Fruit fly (Drosophila melanogaster) whole organism, embryonic: Measurements from ENCODE around the gene Lcp65Ae.

ENCODE experiments used
- CG10147 ChIP-seq: fragments of 200-800 bp; sonication (Bioruptor generic); optimal IDR thresholded peaks from 2 replicates; lab custom pipeline; 2019; ENCODE audit warnings: missing biosample characterization, mild to moderate bottlenecking, missing genetic modification characterization, moderate library complexity
- CG10462 ChIP-seq: fragments of 200-800 bp; sonication (Bioruptor generic); optimal IDR thresholded peaks from 2 replicates; lab custom pipeline; 2016; ENCODE audit warnings: missing biosample characterization, missing genetic modification characterization
- CG11560 ChIP-seq: fragments of 200-800 bp; sonication (Bioruptor generic); IDR thresholded peaks from 3 replicates; pipeline ENCODE4 v1.3.6; 2022; ENCODE audit warnings: missing biosample characterization, missing genetic modification characterization
- CG12071 ChIP-seq: fragments of 200-800 bp; sonication (Bioruptor generic); optimal IDR thresholded peaks from 3 replicates; lab custom pipeline; 2018; ENCODE audit warnings: missing biosample characterization, mild to moderate bottlenecking, missing genetic modification characterization
- CG12236 ChIP-seq: fragments of 200-800 bp; sonication (Bioruptor generic); optimal IDR thresholded peaks from 2 replicates; lab custom pipeline; 2016; ENCODE audit warnings: missing biosample characterization, missing genetic modification characterization
- CG12744 ChIP-seq: fragments of 200-800 bp; sonication (Bioruptor generic); optimal IDR thresholded peaks from 2 replicates; lab custom pipeline; 2016; ENCODE audit warnings: missing biosample characterization, missing genetic modification characterization
- CG13624 ChIP-seq: fragments of 200-800 bp; sonication (Bioruptor generic); optimal IDR thresholded peaks from 2 replicates; lab custom pipeline; 2016; ENCODE audit warnings: missing biosample characterization, missing genetic modification characterization
- CG13775 ChIP-seq: fragments of 200-800 bp; sonication (Bioruptor generic); optimal IDR thresholded peaks from 3 replicates; lab custom pipeline; 2017; ENCODE audit warnings: missing biosample characterization, mild to moderate bottlenecking, missing genetic modification characterization
- CG14014 ChIP-seq: fragments of 200-800 bp; sonication (Bioruptor generic); IDR thresholded peaks from 2 replicates; pipeline ENCODE4 v1.3.6; 2022; ENCODE audit warnings: missing biosample characterization, missing genetic modification characterization
- CG15601 ChIP-seq: fragments of 200-800 bp; sonication (Bioruptor generic); optimal IDR thresholded peaks from 3 replicates; lab custom pipeline; 2019; ENCODE audit warnings: missing biosample characterization, mild to moderate bottlenecking, missing genetic modification characterization, moderate library complexity
- CG2199 ChIP-seq: fragments of 200-800 bp; sonication (Bioruptor generic); IDR thresholded peaks from 3 replicates; pipeline ENCODE4 v1.3.6; 2022; ENCODE audit warnings: missing biosample characterization, missing genetic modification characterization
- CG30403 ChIP-seq: fragments of 200-800 bp; sonication (Bioruptor generic); optimal IDR thresholded peaks from 3 replicates; lab custom pipeline; 2016; ENCODE audit warnings: missing biosample characterization, missing genetic modification characterization
- CG4404 ChIP-seq: fragments of 200-800 bp; sonication (Bioruptor generic); IDR thresholded peaks from 2 replicates; pipeline ENCODE4 v1.3.6; 2022; ENCODE audit warnings: missing biosample characterization, missing genetic modification characterization
- CG4617 ChIP-seq: fragments of 200-800 bp; sonication (Bioruptor generic); optimal IDR thresholded peaks from 3 replicates; lab custom pipeline; 2016; ENCODE audit warnings: missing biosample characterization, missing genetic modification characterization, borderline replicate concordance
- CG6272 ChIP-seq: fragments of 200-800 bp; sonication (Bioruptor generic); IDR thresholded peaks from 2 replicates; pipeline ENCODE4 v1.3.6; 2022; ENCODE audit warnings: missing biosample characterization, missing genetic modification characterization
- CG6689 ChIP-seq: fragments of 200-800 bp; sonication (Bioruptor generic); IDR thresholded peaks from 2 replicates; pipeline ENCODE4 v1.3.6; 2022; ENCODE audit warnings: missing biosample characterization, missing genetic modification characterization
- CG7271 ChIP-seq: fragments of 200-800 bp; sonication (Bioruptor generic); optimal IDR thresholded peaks from 2 replicates; lab custom pipeline; 2018; ENCODE audit warnings: missing biosample characterization, mild to moderate bottlenecking, missing genetic modification characterization, moderate library complexity
- CG8089 ChIP-seq: fragments of 200-800 bp; sonication (Bioruptor generic); optimal IDR thresholded peaks from 3 replicates; lab custom pipeline; 2016; ENCODE audit warnings: missing biosample characterization, missing genetic modification characterization
- CG9797 ChIP-seq: fragments of 200-800 bp; sonication (Bioruptor generic); optimal IDR thresholded peaks from 3 replicates; lab custom pipeline; 2018; ENCODE audit warnings: missing biosample characterization, mild to moderate bottlenecking, missing genetic modification characterization
- Dp ChIP-seq: fragments of 200-800 bp; sonication (Bioruptor generic); optimal IDR thresholded peaks from 2 replicates; lab custom pipeline; 2018; ENCODE audit warnings: missing biosample characterization, mild to moderate bottlenecking, missing genetic modification characterization, moderate library complexity
- Lhr ChIP-seq: fragments of 200-800 bp; sonication (Bioruptor generic); optimal IDR thresholded peaks from 3 replicates; lab custom pipeline; 2017; ENCODE audit warnings: mild to moderate bottlenecking, missing biosample characterization, missing genetic modification reagents, missing genetic modification characterization
- MBD-R2 ChIP-seq: fragments of 200-800 bp; sonication (Bioruptor generic); IDR thresholded peaks from 2 replicates; pipeline ENCODE4 v1.3.6; 2022; ENCODE audit warnings: missing biosample characterization, missing genetic modification characterization
- Med ChIP-seq: fragments of 200-800 bp; sonication (Bioruptor generic); peaks from one replicate; lab custom pipeline; 2016; ENCODE audit warnings: missing biosample characterization, missing genetic modification characterization, mild to moderate bottlenecking, inconsistent platforms, moderate library complexity
- NC2β ChIP-seq: fragments of 200-800 bp; sonication (Bioruptor generic); optimal IDR thresholded peaks from 2 replicates; lab custom pipeline; 2016; ENCODE audit warnings: missing biosample characterization, missing genetic modification characterization
- NFAT ChIP-seq: fragments of 200-800 bp; sonication (Bioruptor generic); IDR thresholded peaks from 2 replicates; pipeline ENCODE4 v1.3.6; 2022; ENCODE audit warnings: missing biosample characterization, missing genetic modification characterization
- Oli ChIP-seq: fragments of 200-800 bp; sonication (Bioruptor generic); optimal IDR thresholded peaks from 2 replicates; lab custom pipeline; 2018; ENCODE audit warnings: missing biosample characterization, mild to moderate bottlenecking, missing genetic modification characterization, moderate library complexity
- Rfx ChIP-seq: fragments of 200-800 bp; sonication (Bioruptor generic); IDR thresholded peaks from 2 replicates; pipeline ENCODE4 v1.3.6; 2022; ENCODE audit warnings: missing biosample characterization, missing genetic modification characterization
- Sry-β ChIP-seq: fragments of 200-800 bp; sonication (Bioruptor generic); optimal IDR thresholded peaks from 2 replicates; lab custom pipeline; 2018; ENCODE audit warnings: missing biosample characterization, mild to moderate bottlenecking, missing genetic modification characterization, moderate library complexity
- Taf1 ChIP-seq: fragments of 200-800 bp; sonication (Bioruptor generic); IDR thresholded peaks from 2 replicates; pipeline ENCODE4 v1.3.6; 2022; ENCODE audit warnings: missing biosample characterization, missing genetic modification characterization
- Trl ChIP-seq, 3 experiments: fragments of >200 bp in 2 of 3; fragments of 200-800 bp in 1 of 3; sonication (Bioruptor generic) in 1 of 3; optimal IDR thresholded peaks; 2 replicates in 1 of 3; 3 replicates in 2 of 3; lab custom pipeline; 2016 to 2017; ENCODE audit warnings: missing biosample characterization in 1 of 3, missing genetic modification characterization in 1 of 3
- Xrp1 ChIP-seq: fragments of 200-800 bp; sonication (Bioruptor generic); IDR thresholded peaks from 2 replicates; pipeline ENCODE4 v1.3.6; 2022; ENCODE audit warnings: missing biosample characterization, missing genetic modification characterization
- ab ChIP-seq: fragments of 200-800 bp; sonication (Bioruptor generic); optimal IDR thresholded peaks from 2 replicates; lab custom pipeline; 2016; ENCODE audit warnings: missing biosample characterization, missing genetic modification characterization
- ara ChIP-seq: fragments of 200-800 bp; sonication (Bioruptor generic); IDR thresholded peaks from 2 replicates; pipeline ENCODE4 v1.3.6; 2022; ENCODE audit warnings: missing biosample characterization, missing genetic modification characterization
- dm ChIP-seq: fragments of 200-800 bp; sonication (Bioruptor generic); optimal IDR thresholded peaks from 3 replicates; lab custom pipeline; 2016; ENCODE audit warnings: missing biosample characterization, missing genetic modification characterization
- dmrt11E ChIP-seq: fragments of 200-800 bp; sonication (Bioruptor generic); optimal IDR thresholded peaks from 3 replicates; lab custom pipeline; 2018; ENCODE audit warnings: missing biosample characterization, mild to moderate bottlenecking, missing genetic modification characterization, moderate library complexity
- fd96Cb ChIP-seq: fragments of 200-800 bp; sonication (Bioruptor generic); optimal IDR thresholded peaks from 2 replicates; lab custom pipeline; 2018; ENCODE audit warnings: missing biosample characterization, mild to moderate bottlenecking, missing genetic modification characterization, moderate library complexity
- gfzf ChIP-seq: fragments of 200-800 bp; sonication (Bioruptor generic); optimal IDR thresholded peaks from 2 replicates; lab custom pipeline; 2016; ENCODE audit warnings: missing biosample characterization, mild to moderate bottlenecking, missing genetic modification characterization, moderate library complexity
- h ChIP-seq: fragments of >200 bp; optimal IDR thresholded peaks from 2 replicates; lab custom pipeline; 2017
- lilli ChIP-seq: fragments of 200-800 bp; sonication (Bioruptor generic); optimal IDR thresholded peaks from 3 replicates; lab custom pipeline; 2016; ENCODE audit warnings: missing biosample characterization, missing genetic modification characterization
- mirr ChIP-seq: fragments of 200-800 bp; sonication (Bioruptor generic); optimal IDR thresholded peaks from 3 replicates; lab custom pipeline; 2018; ENCODE audit warnings: missing biosample characterization, mild to moderate bottlenecking, missing genetic modification characterization
- pan ChIP-seq, 4 experiments: fragments of >200 bp in 3 of 4; fragments of 200-800 bp in 1 of 4; sonication (Bioruptor generic) in 1 of 4; optimal IDR thresholded peaks in 3 of 4; IDR thresholded peaks in 1 of 4; 2 replicates each; pipeline versions ENCODE4 v1.3.6 to Lab custom; 2017 to 2022; ENCODE audit warnings: missing biosample characterization in 2 of 4, missing genetic modification characterization in 2 of 4, mixed read lengths in 1 of 4
- pnt ChIP-seq: fragments of 200-800 bp; sonication (Bioruptor generic); optimal IDR thresholded peaks from 3 replicates; lab custom pipeline; 2016; ENCODE audit warnings: missing biosample characterization, missing genetic modification characterization
- pros ChIP-seq: fragments of 200-800 bp; sonication (Bioruptor generic); optimal IDR thresholded peaks from 3 replicates; lab custom pipeline; 2019; ENCODE audit warnings: missing biosample characterization, mild to moderate bottlenecking, missing genetic modification characterization, moderate library complexity
- row ChIP-seq: fragments of 200-800 bp; sonication (Bioruptor generic); IDR thresholded peaks from 3 replicates; pipeline ENCODE4 v1.3.6; 2022; ENCODE audit warnings: missing biosample characterization, missing genetic modification characterization
- run ChIP-seq: fragments of 200-800 bp; sonication (Bioruptor generic); optimal IDR thresholded peaks from 3 replicates; lab custom pipeline; 2018; ENCODE audit warnings: missing biosample characterization, mild to moderate bottlenecking, missing genetic modification characterization
- slbo ChIP-seq: fragments of 200-800 bp; sonication (Bioruptor generic); IDR thresholded peaks from 2 replicates; pipeline ENCODE4 v1.3.6; 2022; ENCODE audit warnings: missing biosample characterization, missing genetic modification characterization
- twi ChIP-seq: fragments of 200-800 bp; optimal IDR thresholded peaks from 2 replicates; lab custom pipeline; 2019; ENCODE audit warnings: missing biosample characterization, mild to moderate bottlenecking, missing genetic modification characterization, moderate library complexity
- unpg ChIP-seq: fragments of 200-800 bp; sonication (Bioruptor generic); optimal IDR thresholded peaks from 3 replicates; lab custom pipeline; 2018; ENCODE audit warnings: missing biosample characterization, mild to moderate bottlenecking, missing genetic modification characterization, moderate library complexity
- wek ChIP-seq: fragments of 200-800 bp; sonication (Bioruptor generic); optimal IDR thresholded peaks from 3 replicates; lab custom pipeline; 2018; ENCODE audit warnings: missing biosample characterization, mild to moderate bottlenecking, missing genetic modification characterization, moderate library complexity
- z ChIP-seq: fragments of 200-800 bp; sonication (Bioruptor generic); IDR thresholded peaks from 3 replicates; pipeline ENCODE4 v1.3.6; 2022; ENCODE audit warnings: missing biosample characterization, missing genetic modification characterization
- zfh2 ChIP-seq: fragments of 200-800 bp; sonication (Bioruptor generic); optimal IDR thresholded peaks from 2 replicates; lab custom pipeline; 2016; ENCODE audit warnings: missing biosample characterization, missing genetic modification characterization

Lcp65Ae gene

dm6 chr3L:6181776-6182175, 43.9 kb upstream of the Lcp65Ae start, which contains the start of gene CG10274 (continued):
- TF ChIP-seq CG13624 (peak; percentile 79), h (lab: Kevin White, UChicago) (no peak), zfh2 (GFP tag; lab: Kevin White, UChicago) (peak; percentile 80), pan (optimal IDR thresholded peaks at IDR 0.05; lab: Kevin White, UChicago) (no peak), pan (GFP tag; optimal IDR thresholded peaks at IDR 0.05 in 1 of 2, IDR thresholded peaks at IDR 0.05 in 1 of 2) (peak in 1 of 2 experiments; percentile 55), CG15601 (tag; lab: Kevin White, UChicago) (no peak), NFAT (GFP tag; lab: Robert Waterston, UW) (peak; percentile 59; the same call in 1 of the 2 replicates), gfzf (GFP tag; lab: Kevin White, UChicago) (peak; percentile 52), CG12236 (GFP tag; lab: Kevin White, UChicago) (peak; percentile 21), Sry-β (peak; percentile 100), wek (GFP tag; lab: Kevin White, UChicago) (no peak), NC2β (peak; percentile 23), unpg (GFP tag; lab: Kevin White, UChicago) (no peak), Xrp1 (peak; percentile 82), CG6272 (0 out of 2 replicates have a peak, but pooled peaks have one; percentile 47), slbo (GFP tag; lab: Robert Waterston, UW) (peak; percentile 84), Trl (optimal IDR thresholded peaks at IDR 0.05; lab: Kevin White, UChicago) (no peak), Trl (GFP tag; optimal IDR thresholded peaks at IDR 0.05; lab: Kevin White, UChicago) (peak; percentile 71), Taf1 (GFP tag; lab: Robert Waterston, UW) (no peak), pros (GFP tag; lab: Kevin White, UChicago) (no peak), CG8089 (peak; percentile 36), ab (GFP tag; lab: Kevin White, UChicago) (peak; percentile 48), CG2199 (GFP tag; lab: Robert Waterston, UW) (no peak), Oli (tag; lab: Kevin White, UChicago) (peak; percentile 68), Lhr (GFP tag; lab: Kevin White, UChicago) (peak; percentile 55), CG30403 (GFP tag; lab: Kevin White, UChicago) (peak; percentile 90), dmrt11E (peak; percentile 77), pnt (GFP tag; lab: Kevin White, UChicago) (peak; percentile 54), CG7271 (tag; lab: Kevin White, UChicago) (peak; percentile 33), z (GFP tag; lab: Robert Waterston, UW) (no peak), fd96Cb (tag; lab: Kevin White, UChicago) (peak; percentile 65), lilli (GFP tag; lab: Kevin White, UChicago) (peak; percentile 85), mirr (GFP tag; lab: Kevin White, UChicago) (no peak), CG6689 (GFP tag; lab: Robert Waterston, UW) (peak; percentile 34; the same call in 1 of the 2 replicates), MBD-R2 (peak; percentile 89), CG12071 (no peak), CG4404 (peak; percentile 71), CG13775 (GFP tag; lab: Kevin White, UChicago) (peak; percentile 83), Dp (GFP tag; lab: Kevin White, UChicago) (peak; percentile 75), Med (peak; percentile 93), CG12744 (GFP tag; lab: Kevin White, UChicago) (peak; percentile 48), CG10462 (GFP tag; lab: Kevin White, UChicago) (peak; percentile 62), dm (GFP tag; lab: Kevin White, UChicago) (peak; percentile 30), row (GFP tag; lab: Robert Waterston, UW) (peak; percentile 97), CG4617 (GFP tag; lab: Kevin White, UChicago) (peak; percentile 84), twi (tag; lab: Kevin White, UChicago) (peak; percentile 70), CG9797 (GFP tag; lab: Kevin White, UChicago) (peak; percentile 24), CG10147 (GFP tag; lab: Kevin White, UChicago) (no peak), Rfx (GFP tag; lab: Robert Waterston, UW) (peak; percentile 86), CG11560 (tag; lab: Robert Waterston, UW) (0 out of 3 replicates have a peak, but pooled peaks have one; percentile 23), ara (GFP tag; lab: Robert Waterston, UW) (no peak), run (no peak), CG14014 (GFP tag; lab: Robert Waterston, UW) (peak; percentile 76)
